Worm (Caenorhabditis elegans) whole organism, L4 larva: ENCODE data around the gene srw-89.

Source experiments
- ZK546.5 ChIP-seq, 2 experiments: sonication (generic microtip); optimal IDR thresholded peaks; 2 replicates each; lab custom pipeline; 2017; ENCODE audit warnings: missing biosample characterization in 2 of 2, missing genetic modification characterization in 2 of 2
- fkh-10 ChIP-seq: fragments of 150-350 bp; optimal IDR thresholded peaks from 2 replicates; lab custom pipeline; 2014; ENCODE audit warnings: missing biosample characterization, missing genetic modification reagents, missing genetic modification characterization
- lim-7 ChIP-seq: fragments of 200-800 bp; sonication (Bioruptor generic); IDR thresholded peaks from 2 replicates; pipeline ENCODE4 v1.3.6; 2022; ENCODE audit warnings: missing genetic modification characterization, missing compliant biosample characterization
- lin-13 ChIP-seq: fragments of 150-350 bp; optimal IDR thresholded peaks from 2 replicates; lab custom pipeline; 2014; ENCODE audit warnings: missing biosample characterization, missing genetic modification reagents, missing genetic modification characterization
- lsy-2 ChIP-seq, 2 experiments: fragments of 150-350 bp in 1 of 2; sonication (generic microtip) in 1 of 2; optimal IDR thresholded peaks; 2 replicates each; lab custom pipeline; 2014 to 2017; ENCODE audit warnings: missing biosample characterization in 2 of 2, missing genetic modification characterization in 2 of 2
- nhr-10 ChIP-seq: fragments of 150-350 bp; optimal IDR thresholded peaks from 2 replicates; lab custom pipeline; 2014; ENCODE audit warnings: missing biosample characterization, missing genetic modification characterization
- nhr-11 ChIP-seq: fragments of 150-350 bp; optimal IDR thresholded peaks from 2 replicates; lab custom pipeline; 2014; ENCODE audit warnings: missing biosample characterization, missing genetic modification characterization
- nhr-237 ChIP-seq: sonication (generic microtip); optimal IDR thresholded peaks from 2 replicates; lab custom pipeline; 2017; ENCODE audit warnings: missing biosample characterization, missing genetic modification characterization
- pqm-1 ChIP-seq: sonication (generic microtip); optimal IDR thresholded peaks from 2 replicates; lab custom pipeline; 2017; ENCODE audit warnings: missing biosample characterization, missing genetic modification characterization
- ztf-11 ChIP-seq: fragments of 150-350 bp; optimal IDR thresholded peaks from 2 replicates; lab custom pipeline; 2014; ENCODE audit warnings: missing biosample characterization, missing genetic modification characterization

ce11 chrV:3979819-3980218, 37.1 kb upstream of the srw-89 start, which contains the start of gene nlp-31:
- TF ChIP-seq ztf-11 = no peak
- TF ChIP-seq pqm-1 (tag; lab: Kevin White, UChicago) = no peak
- TF ChIP-seq nhr-237 (tag; lab: Kevin White, UChicago) = no peak
- no peak for TF ChIP-seq lin-13 (GFP tag; lab: Kevin White, UChicago)
- no peak for TF ChIP-seq ZK546.5 (tag; optimal IDR thresholded peaks at IDR 0.05; lab: Kevin White, UChicago)
- TF ChIP-seq nhr-10 = peak; percentile 71
- TF ChIP-seq lsy-2 (tag; optimal IDR thresholded peaks at IDR 0.05; lab: Kevin White, UChicago) = no peak
- TF ChIP-seq fkh-10 = no peak
- peak; percentile 15 for TF ChIP-seq nhr-11
- TF ChIP-seq lim-7 (GFP tag; lab: Robert Waterston, UW) = no peak
